Worm (Caenorhabditis elegans): Measurements from ENCODE around the gene T28A11.17.

ce11 chrV:3282957-3283356 is 16.9 kb upstream of the T28A11.17 start, which contains the start of gene str-64:
- TF ChIP-seq duxl-1 (tag; optimal IDR thresholded peaks at IDR 0.05; ENCODE audit: poor library complexity) (no peak), nhr-11 (tag; optimal IDR thresholded peaks at IDR 0.05) (no peak)
